Worm (Caenorhabditis elegans): ENCODE results near the gene M6.11.

The M6.11 gene

ce11 chrX:593245-593733 lies 48.1 kb downstream of the M6.11 start (continued):
- TF ChIP-seq zfh-2 (GFP tag; conservative IDR thresholded peaks at IDR 0.05) (peak; percentile 99), rec-8 (tag; optimal IDR thresholded peaks at IDR 0.05) (no peak), ceh-79 (tag; optimal IDR thresholded peaks at IDR 0.05) (no peak), mes-4 (tag; optimal IDR thresholded peaks at IDR 0.05) (no peak), K12H6.12 (tag; optimal IDR thresholded peaks at IDR 0.05) (peak; percentile 90), dpl-1 (GFP tag; optimal IDR thresholded peaks at IDR 0.05) (no peak), hlh-12 (tag; optimal IDR thresholded peaks at IDR 0.05) (no peak), madf-6 (GFP tag; IDR thresholded peaks at IDR 0.05) (no peak), egl-18 (GFP tag; IDR thresholded peaks at IDR 0.05) (no peak), Y95B8A.8 (GFP tag; IDR thresholded peaks at IDR 0.05) (no peak; the same call in 1 of the 2 replicates), mel-28 (tag; optimal IDR thresholded peaks at IDR 0.05; ENCODE audit: borderline replicate concordance) (no peak), efl-1 (GFP tag; optimal IDR thresholded peaks at IDR 0.05) (no peak), B0336.3 (GFP tag; IDR thresholded peaks at IDR 0.05) (peak; percentile 85; the same call in 1 of the 2 replicates), die-1 (tag; optimal IDR thresholded peaks at IDR 0.05) (peak; percentile 47), athp-1 (tag; optimal IDR thresholded peaks at IDR 0.05) (no peak), let-526 (GFP tag; IDR thresholded peaks at IDR 0.05) (peak; percentile 75; the same call in 1 of the 2 replicates), ztf-22 (GFP tag; optimal IDR thresholded peaks at IDR 0.05) (no peak), lin-26 (GFP tag; IDR thresholded peaks at IDR 0.05) (peak; percentile 61), F52B5.7 (tag; optimal IDR thresholded peaks at IDR 0.05) (no peak), hmg-20 (GFP tag; IDR thresholded peaks at IDR 0.05) (0 out of 2 replicates have a peak, but pooled peaks have one; percentile 42), F33H1.4 (GFP tag; IDR thresholded peaks at IDR 0.05) (no peak), lin-35 (GFP tag; optimal IDR thresholded peaks at IDR 0.05) (peak in 1 of 3 experiments; percentile 60), mcd-1 (GFP tag; IDR thresholded peaks at IDR 0.05) (no peak; the same call in none of the 2 replicates), ztf-26 (tag; optimal IDR thresholded peaks at IDR 0.05) (peak; percentile 35), dox-1 (GFP tag; IDR thresholded peaks at IDR 0.05) (no peak; the same call in 1 of the 2 replicates), tlf-1 (GFP tag; optimal IDR thresholded peaks at IDR 0.05) (peak; percentile 13), snpc-1.3 (tag; optimal IDR thresholded peaks at IDR 0.05; ENCODE audit: insufficient read depth) (no peak), attf-5 (GFP tag; optimal IDR thresholded peaks at IDR 0.05) (peak; percentile 81), ztf-3 (GFP tag; optimal IDR thresholded peaks at IDR 0.05) (no peak), cebp-1 (GFP tag; IDR thresholded peaks at IDR 0.05) (no peak), cebp-1 (tag; optimal IDR thresholded peaks at IDR 0.05) (peak; percentile 87), F22D6.2 (tag; optimal IDR thresholded peaks at IDR 0.05) (peak; percentile 36), F57A8.1 (GFP tag; optimal IDR thresholded peaks at IDR 0.05) (no peak), repo-1 (tag; optimal IDR thresholded peaks at IDR 0.05) (peak; percentile 63), ceh-40 (GFP tag; IDR thresholded peaks at IDR 0.05) (no peak), F10E7.11 (tag; optimal IDR thresholded peaks at IDR 0.05) (peak; percentile 12), hrde-1 (tag; optimal IDR thresholded peaks at IDR 0.05; ENCODE audit: borderline replicate concordance) (no peak), attf-3 (GFP tag; conservative IDR thresholded peaks at IDR 0.05) (peak; percentile 42; the same call in 1 of the 2 replicates), lir-1 (GFP tag; conservative IDR thresholded peaks at IDR 0.05) (no peak), nhr-27 (tag; optimal IDR thresholded peaks at IDR 0.05) (no peak), bed-2 (GFP tag; IDR thresholded peaks at IDR 0.05) (no peak), madf-10 (tag; optimal IDR thresholded peaks at IDR 0.05) (peak; percentile 75), B0035.1 (tag; optimal IDR thresholded peaks at IDR 0.05) (peak; percentile 21)
